Worm (Caenorhabditis elegans): Measurements from ENCODE around the gene snr-4.

The snr-4 gene

DNA sequence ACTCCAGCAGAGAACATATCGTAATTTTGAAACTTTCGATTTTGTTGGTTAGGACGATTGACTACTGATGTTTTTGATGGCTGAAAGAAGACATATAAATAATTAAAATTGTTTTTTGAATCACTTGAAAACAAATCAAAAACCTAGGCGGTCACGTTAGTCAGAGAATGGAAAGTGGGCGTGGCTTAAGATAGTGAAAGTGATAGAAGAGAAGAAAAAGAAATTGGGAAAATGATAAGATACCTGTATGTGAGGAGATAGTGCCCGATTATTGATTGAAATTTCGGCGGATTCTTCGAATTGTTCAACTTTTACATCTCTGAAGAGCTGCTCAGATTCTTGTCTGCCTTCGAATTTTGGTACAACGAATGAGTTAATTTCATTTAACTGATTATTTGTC lies 32.2 kb upstream of the snr-4 start (continued):
- no peak for TF ChIP-seq nhr-11 (tag; optimal IDR thresholded peaks at IDR 0.05)
- TF ChIP-seq unc-98 (GFP tag; IDR thresholded peaks at IDR 0.05): no peak
- TF ChIP-seq mep-1 (tag; optimal IDR thresholded peaks at IDR 0.05): no peak
- no peak for TF ChIP-seq isw-1 (GFP tag; IDR thresholded peaks at IDR 0.05)
- TF ChIP-seq pag-3 (tag; optimal IDR thresholded peaks at IDR 0.05; ENCODE audit: borderline replicate concordance, insufficient read depth): no peak
- TF ChIP-seq pax-3 (tag; optimal IDR thresholded peaks at IDR 0.05): no peak
- TF ChIP-seq nhr-237 (tag; optimal IDR thresholded peaks at IDR 0.05): no peak
- TF ChIP-seq sptf-1 (tag; optimal IDR thresholded peaks at IDR 0.05): no peak
- no peak for TF ChIP-seq egl-27 (tag; optimal IDR thresholded peaks at IDR 0.05)
- TF ChIP-seq hlh-17 (GFP tag; optimal IDR thresholded peaks at IDR 0.05; ENCODE audit: borderline replicate concordance): no peak
- TF ChIP-seq nhr-90 (tag; optimal IDR thresholded peaks at IDR 0.05; ENCODE audit: poor library complexity): no peak
- TF ChIP-seq ztf-4 (tag; optimal IDR thresholded peaks at IDR 0.05): no peak
- no peak for TF ChIP-seq nhr-19 (GFP tag; conservative IDR thresholded peaks at IDR 0.05)
- peak in 1 of 2 experiments; percentile 2 for TF ChIP-seq lin-35 (GFP tag; optimal IDR thresholded peaks at IDR 0.05)
- TF ChIP-seq grh-1 (GFP tag; IDR thresholded peaks at IDR 0.05): no peak

DNA sequence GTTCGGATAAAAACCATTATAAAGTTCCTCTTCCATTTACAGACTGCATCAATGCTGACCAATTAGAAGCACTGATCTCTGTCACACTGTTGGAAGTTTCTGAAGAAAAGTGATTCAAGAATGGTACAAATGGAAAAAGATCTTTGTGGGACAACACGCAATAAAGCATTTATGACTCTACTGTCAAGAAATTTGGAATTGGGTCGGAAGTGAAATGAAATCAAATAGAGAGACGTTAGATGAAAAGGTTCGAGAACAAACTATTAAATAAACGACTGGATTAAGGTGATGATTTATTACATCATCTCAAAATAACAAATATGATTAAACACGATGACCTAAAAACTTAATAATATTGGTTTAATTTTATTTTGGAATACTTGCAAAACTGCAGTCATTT lies 27.0 kb upstream of the snr-4 start, which contains the start of gene F57F5.3:
F57F5.3 (minus strand) TSS at position 101 of the 400 bp plus-strand sequence.
- TF ChIP-seq fos-1 (tag; optimal IDR thresholded peaks at IDR 0.05) (no peak), tlp-1 (tag; optimal IDR thresholded peaks at IDR 0.05) (no peak), isw-1 (GFP tag; IDR thresholded peaks at IDR 0.05) (no peak), ztf-4 (tag; optimal IDR thresholded peaks at IDR 0.05) (no peak), lin-15B (tag; optimal IDR thresholded peaks at IDR 0.05) (no peak), snu-23 (GFP tag; optimal IDR thresholded peaks at IDR 0.05) (no peak), egl-13 (tag; optimal IDR thresholded peaks at IDR 0.05) (no peak), lin-14 (GFP tag; optimal IDR thresholded peaks at IDR 0.05) (no peak), egl-27 (tag; optimal IDR thresholded peaks at IDR 0.05) (no peak), aly-2 (tag; optimal IDR thresholded peaks at IDR 0.05) (no peak), blmp-1 (tag; optimal IDR thresholded peaks at IDR 0.05) (no peak), snpc-4 (tag; optimal IDR thresholded peaks at IDR 0.05) (no peak), sptf-1 (tag; optimal IDR thresholded peaks at IDR 0.05) (no peak)

DNA sequence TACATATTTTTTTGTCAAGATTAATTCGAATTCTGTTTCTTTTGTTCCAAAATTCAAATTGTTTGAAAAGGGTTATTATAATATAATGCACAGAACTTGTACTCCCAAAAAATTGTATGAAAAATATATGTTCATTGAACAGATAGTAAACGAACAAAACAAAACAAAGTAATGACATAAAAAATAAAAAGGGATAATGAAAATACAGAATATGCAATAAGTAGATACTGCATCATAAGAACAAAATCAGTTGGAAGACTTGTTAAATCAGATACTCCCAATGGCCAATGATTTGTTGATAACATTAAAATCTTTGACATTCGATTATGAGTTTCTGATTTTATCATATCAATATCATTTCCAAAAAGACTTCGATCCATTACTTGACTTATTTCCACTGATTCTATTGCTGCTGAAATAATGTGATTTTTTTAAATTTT lies 25.0 kb upstream of the snr-4 start:
- TF ChIP-seq C16A3.4 (tag; optimal IDR thresholded peaks at IDR 0.05) (no peak), efl-1 (optimal IDR thresholded peaks at IDR 0.05) (no peak), efl-1 (GFP tag; optimal IDR thresholded peaks at IDR 0.05 in 1 of 2) (peak in 1 of 2 experiments; percentile 73), aly-2 (tag; optimal IDR thresholded peaks at IDR 0.05) (peak; percentile 71), nhr-71 (tag; optimal IDR thresholded peaks at IDR 0.05) (peak; percentile 14), elt-2 (tag; optimal IDR thresholded peaks at IDR 0.05) (peak; percentile 18), fkh-4 (tag; optimal IDR thresholded peaks at IDR 0.05; ENCODE audit: borderline replicate concordance) (no peak), mab-9 (GFP tag; IDR thresholded peaks at IDR 0.05) (no peak), efl-3 (GFP tag; optimal IDR thresholded peaks at IDR 0.05) (no peak), alr-1 (tag; optimal IDR thresholded peaks at IDR 0.05; ENCODE audit: borderline replicate concordance) (no peak), lin-13 (GFP tag; optimal IDR thresholded peaks at IDR 0.05) (no peak), ceh-63 (GFP tag; optimal IDR thresholded peaks at IDR 0.05) (no peak), swsn-7 (tag; optimal IDR thresholded peaks at IDR 0.05) (no peak), egl-13 (tag; optimal IDR thresholded peaks at IDR 0.05) (no peak)

DNA sequence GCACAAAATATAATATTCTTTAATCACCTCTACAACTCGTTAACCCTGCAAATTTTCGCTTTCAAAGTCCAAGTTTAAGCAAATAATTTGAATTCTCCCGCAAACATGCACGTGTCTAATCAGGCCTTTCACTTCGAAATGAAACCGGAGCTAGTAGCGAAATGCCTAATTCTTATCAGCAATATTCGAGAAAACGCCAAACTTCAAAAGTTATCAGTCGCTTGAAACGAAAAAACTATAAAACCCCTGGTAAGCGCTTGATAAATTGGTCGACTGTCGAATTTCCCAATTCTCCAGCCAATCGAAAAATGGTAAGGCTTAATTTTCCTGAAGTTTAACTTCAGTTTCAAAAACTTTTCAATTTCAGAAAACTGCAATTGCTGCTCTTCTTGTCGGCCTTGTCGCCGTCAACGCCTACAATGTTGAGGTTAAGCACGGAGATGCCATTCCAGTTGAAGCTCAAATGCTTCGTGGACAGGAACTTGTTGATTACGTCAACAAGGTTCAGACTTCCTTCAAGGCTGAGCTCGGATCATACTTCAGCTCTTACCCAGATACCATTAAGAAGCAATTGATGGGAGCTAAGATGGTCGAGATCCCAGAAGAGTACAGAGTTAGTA lies 23.5 kb upstream of the snr-4 start, which contains the start of gene cpr-9:
cpr-9 (plus strand) TSS at position 188 of the 620 bp plus-strand sequence.
- TF ChIP-seq elt-2 (tag; optimal IDR thresholded peaks at IDR 0.05) (peak; percentile 85), jun-1 (tag; optimal IDR thresholded peaks at IDR 0.05) (peak; percentile 36), lin-15B (tag; optimal IDR thresholded peaks at IDR 0.05) (no peak), nhr-20 (tag; optimal IDR thresholded peaks at IDR 0.05) (peak; percentile 22), efl-1 (optimal IDR thresholded peaks at IDR 0.05) (no peak), efl-1 (GFP tag; optimal IDR thresholded peaks at IDR 0.05 in 1 of 2) (peak in 1 of 2 experiments; percentile 78), snu-23 (GFP tag; optimal IDR thresholded peaks at IDR 0.05) (no peak), mdl-1 (tag; optimal IDR thresholded peaks at IDR 0.05) (peak in 1 of 2 experiments; percentile 9), lin-35 (GFP tag; optimal IDR thresholded peaks at IDR 0.05) (peak in 1 of 2 experiments; percentile 33), ces-1 (GFP tag; optimal IDR thresholded peaks at IDR 0.05) (no peak)
